Fruit fly (Drosophila melanogaster) whole organism, prepupa: ENCODE data around the gene CG14374.

ENCODE experiments used
- Blimp-1 ChIP-seq: fragments of 200-800 bp; sonication (Bioruptor generic); optimal IDR thresholded peaks from 3 replicates; lab custom pipeline; 2017; ENCODE audit warnings: missing biosample characterization, missing genetic modification characterization, mild to moderate bottlenecking, moderate library complexity, missing genetic modification reagents
- CG1621 ChIP-seq: fragments of 200-800 bp; sonication (Bioruptor generic); optimal IDR thresholded peaks from 3 replicates; lab custom pipeline; 2018; ENCODE audit warnings: missing biosample characterization, mild to moderate bottlenecking, missing genetic modification characterization
- CG6163 ChIP-seq: fragments of 200-800 bp; sonication (Bioruptor generic); IDR thresholded peaks from 3 replicates; pipeline ENCODE4 v1.3.6; 2022; ENCODE audit warnings: missing biosample characterization, missing genetic modification characterization
- CG7368 ChIP-seq: fragments of 200-800 bp; sonication (Bioruptor generic); optimal IDR thresholded peaks from 3 replicates; lab custom pipeline; 2016; ENCODE audit warnings: missing biosample characterization, missing genetic modification characterization
- Ets96B ChIP-seq: fragments of 200-800 bp; optimal IDR thresholded peaks from 2 replicates; lab custom pipeline; 2019; ENCODE audit warnings: missing biosample characterization, mild to moderate bottlenecking, missing genetic modification characterization, moderate library complexity
- Hr39 ChIP-seq: fragments of 200-800 bp; sonication (Bioruptor generic); optimal IDR thresholded peaks from 2 replicates; lab custom pipeline; 2016; ENCODE audit warnings: missing biosample characterization, missing genetic modification characterization
- Sox102F ChIP-seq: fragments of 200-800 bp; sonication (Bioruptor generic); optimal IDR thresholded peaks from 2 replicates; lab custom pipeline; 2016; ENCODE audit warnings: missing biosample characterization, mild to moderate bottlenecking, missing genetic modification characterization
- acj6 ChIP-seq: fragments of 200-800 bp; sonication (Bioruptor generic); optimal IDR thresholded peaks from 3 replicates; lab custom pipeline; 2016; ENCODE audit warnings: missing biosample characterization, missing genetic modification characterization
- eg ChIP-seq: fragments of 200-800 bp; sonication (Bioruptor generic); IDR thresholded peaks from 3 replicates; pipeline ENCODE4 v1.3.6; 2022; ENCODE audit warnings: missing biosample characterization, missing genetic modification characterization
- esn ChIP-seq: fragments of 200-800 bp; sonication (Bioruptor generic); optimal IDR thresholded peaks from 2 replicates; lab custom pipeline; 2016; ENCODE audit warnings: missing biosample characterization, mild to moderate bottlenecking, missing genetic modification characterization, moderate library complexity
- salr ChIP-seq, 2 experiments: fragments of 200-800 bp; sonication (Bioruptor generic); optimal IDR thresholded peaks; 3 replicates each; lab custom pipeline; 2016 to 2018; ENCODE audit warnings: missing biosample characterization in 2 of 2, missing genetic modification characterization in 2 of 2, mild to moderate bottlenecking in 1 of 2

Gene CG14374

dm6 chr3R:13353373-13353772, 43.6 kb downstream of the CG14374 start, which contains the start of gene mthl12:
Gene mthl12 (plus strand): TSS chr3R:13353673.
- TF ChIP-seq eg (GFP tag; lab: Robert Waterston, UW): no peak
- no peak for TF ChIP-seq salr (GFP tag; optimal IDR thresholded peaks at IDR 0.05; lab: Kevin White, UChicago)
- TF ChIP-seq esn (GFP tag; lab: Kevin White, UChicago): no peak
- TF ChIP-seq Blimp-1 (GFP tag; lab: Kevin White, UChicago): no peak
- no peak for TF ChIP-seq acj6 (GFP tag; lab: Kevin White, UChicago)
- no peak for TF ChIP-seq CG1621 (tag; lab: Kevin White, UChicago)
- TF ChIP-seq Ets96B (tag; lab: Kevin White, UChicago): no peak
- no peak for TF ChIP-seq CG6163 (GFP tag; lab: Robert Waterston, UW)
- no peak for TF ChIP-seq CG7368 (GFP tag; lab: Kevin White, UChicago)
- TF ChIP-seq Sox102F: no peak
- no peak for TF ChIP-seq Hr39
